Worm (Caenorhabditis elegans): ENCODE measurements around the gene K07E8.6.

ce11 chrII:639467-639866, at the start of gene K07E8.6:
- no peak for TF ChIP-seq him-1 (tag; optimal IDR thresholded peaks at IDR 0.05)
- no peak for TF ChIP-seq W03F9.2 (tag; optimal IDR thresholded peaks at IDR 0.05)
